Worm (Caenorhabditis elegans) whole organism, young adult: ENCODE measurements around the gene rif-1.1.

Experiments used
- F57A8.1 ChIP-seq: fragments of 200-800 bp; sonication (Bioruptor generic); optimal IDR thresholded peaks from 2 replicates; lab custom pipeline; 2018; ENCODE audit warnings: mild to moderate bottlenecking, missing genetic modification characterization, moderate library complexity, missing compliant biosample characterization
- T07F8.4 ChIP-seq: sonication (generic microtip); optimal IDR thresholded peaks from 2 replicates; lab custom pipeline; 2016; ENCODE audit warnings: mild to moderate bottlenecking, missing genetic modification characterization, moderate library complexity, missing compliant biosample characterization
- aptf-2 ChIP-seq: fragments of 200-800 bp; sonication (Bioruptor generic); conservative IDR thresholded peaks from 2 replicates; pipeline ENCODE4 v1.3.6; 2022; ENCODE audit warnings: missing genetic modification reagents, missing genetic modification characterization, missing compliant biosample characterization
- ceh-100 ChIP-seq: fragments of 200-800 bp; sonication (Bioruptor generic); IDR thresholded peaks from 2 replicates; pipeline ENCODE4 v1.3.6; 2022; ENCODE audit warnings: missing genetic modification reagents, missing genetic modification characterization, missing compliant biosample characterization
- hlh-26 ChIP-seq: fragments of 200-800 bp; sonication (Bioruptor generic); conservative IDR thresholded peaks from 2 replicates; pipeline ENCODE4 v1.3.6; 2022; ENCODE audit warnings: missing genetic modification reagents, missing genetic modification characterization, missing compliant biosample characterization
- lin-35 ChIP-seq, 3 experiments: fragments of 150-350 bp in 2 of 3; sonication (generic microtip) in 1 of 3; optimal IDR thresholded peaks; 2 replicates each; lab custom pipeline; 2014 to 2018; ENCODE audit warnings: missing biosample characterization in 3 of 3, missing genetic modification characterization in 3 of 3, missing genetic modification reagents in 3 of 3
- mes-4 ChIP-seq: sonication (generic microtip); optimal IDR thresholded peaks from 2 replicates; lab custom pipeline; 2016; ENCODE audit warnings: missing genotype, missing genetic modification characterization, missing compliant biosample characterization
- nfya-1 ChIP-seq: sonication (generic microtip); optimal IDR thresholded peaks from 2 replicates; lab custom pipeline; 2017; ENCODE audit warnings: antibody characterized with exemption, missing compliant biosample characterization, missing genetic modification characterization, borderline replicate concordance; ENCODE audit not compliant: insufficient read depth
- snpc-4 ChIP-seq, 5 experiments: fragments of 150-350 bp in 1 of 5; sonication (generic microtip) in 4 of 5; optimal IDR thresholded peaks; 2 replicates each; lab custom pipeline; 2014 to 2018; ENCODE audit warnings: missing genetic modification characterization in 5 of 5, missing biosample characterization in 3 of 5, antibody characterized with exemption in 2 of 5, mild to moderate bottlenecking in 2 of 5, missing compliant biosample characterization in 2 of 5, missing genotype in 2 of 5, moderate library complexity in 2 of 5, missing genetic modification reagents in 1 of 5
- zim-3 ChIP-seq: sonication (generic microtip); optimal IDR thresholded peaks from 2 replicates; lab custom pipeline; 2017; ENCODE audit warnings: mild to moderate bottlenecking, missing genetic modification characterization, moderate library complexity, missing compliant biosample characterization

DNA sequence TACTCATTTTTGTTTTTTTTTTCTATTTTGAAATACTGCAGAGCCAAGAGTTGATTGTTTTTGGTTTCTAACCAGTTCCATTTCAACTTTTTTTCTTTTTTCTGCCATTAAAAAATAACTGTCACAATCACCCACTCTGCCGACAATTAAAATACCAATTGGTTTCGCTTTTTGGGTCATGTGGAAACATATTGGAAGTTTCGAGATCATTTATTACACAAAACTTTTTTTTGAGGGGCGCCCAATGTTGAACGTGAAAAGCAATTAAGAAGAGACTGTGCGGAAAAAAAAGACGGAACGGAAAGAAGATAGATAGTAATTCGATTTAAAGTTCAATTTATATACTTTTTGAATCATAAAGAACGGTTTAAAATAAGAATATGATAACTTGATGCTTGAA lies 13.0 kb upstream of the rif-1.1 start:
- TF ChIP-seq mes-4 (tag; lab: Kevin White, UChicago) (no peak), zim-3 (no peak), T07F8.4 (no peak), F57A8.1 (no peak), nfya-1 (no peak), snpc-4 (GFP tag; optimal IDR thresholded peaks at IDR 0.05; lab: Kevin White, UChicago) (no peak), snpc-4 (tag; optimal IDR thresholded peaks at IDR 0.05; lab: Kevin White, UChicago) (no peak), lin-35 (GFP tag; optimal IDR thresholded peaks at IDR 0.05; lab: Kevin White, UChicago) (no peak), hlh-26 (GFP tag; lab: Robert Waterston, UW) (no peak), ceh-100 (GFP tag; lab: Robert Waterston, UW) (no peak), aptf-2 (GFP tag; lab: Robert Waterston, UW) (no peak)
